Worm (Caenorhabditis elegans) whole organism, L3 larva: Measurements from ENCODE around the gene lgc-55.

Experiments
- R02D3.7 ChIP-seq: fragments of 150-350 bp; optimal IDR thresholded peaks from 2 replicates; lab custom pipeline; 2014; ENCODE audit warnings: missing biosample characterization, missing genetic modification characterization
- aly-2 ChIP-seq: fragments of 150-350 bp; optimal IDR thresholded peaks from 2 replicates; lab custom pipeline; 2014; ENCODE audit warnings: missing biosample characterization, missing genetic modification characterization
- elt-2 ChIP-seq: sonication (generic microtip); optimal IDR thresholded peaks from 2 replicates; lab custom pipeline; 2016; ENCODE audit warnings: missing genetic modification reagents, mild to moderate bottlenecking, missing genetic modification characterization, missing compliant biosample characterization
- eor-1 ChIP-seq, 2 experiments: fragments of 150-350 bp; optimal IDR thresholded peaks; 2 replicates each; lab custom pipeline; 2014 to 2018; ENCODE audit warnings: missing biosample characterization in 2 of 2, missing genetic modification characterization in 2 of 2
- nhr-11 ChIP-seq: fragments of 150-350 bp; optimal IDR thresholded peaks from 2 replicates; lab custom pipeline; 2014; ENCODE audit warnings: missing biosample characterization, missing genetic modification characterization
- pha-4 ChIP-seq: fragments of 150-350 bp; optimal IDR thresholded peaks from 2 replicates; lab custom pipeline; 2014; ENCODE audit warnings: missing biosample characterization, missing genetic modification reagents, missing genetic modification characterization
- zag-1 ChIP-seq: fragments of 150-350 bp; optimal IDR thresholded peaks from 2 replicates; lab custom pipeline; 2014; ENCODE audit warnings: missing biosample characterization, missing genetic modification characterization

- no peak for TF ChIP-seq elt-2 (tag; lab: Kevin White, UChicago)
- TF ChIP-seq eor-1 (tag; optimal IDR thresholded peaks at IDR 0.05; lab: Kevin White, UChicago) = no peak
- no peak for TF ChIP-seq nhr-11 (tag; lab: Kevin White, UChicago)
- no peak for TF ChIP-seq aly-2 (tag; lab: Kevin White, UChicago)
- no peak for TF ChIP-seq R02D3.7 (tag; lab: Kevin White, UChicago)
- TF ChIP-seq zag-1 (tag; lab: Kevin White, UChicago) = no peak
- TF ChIP-seq pha-4 (tag; lab: Kevin White, UChicago) = no peak
Measured at ce11 chrV:20067075-20067474, 44.2 kb downstream of the lgc-55 start.
